Fruit fly (Drosophila melanogaster) whole organism, embryonic: ENCODE results near the gene CG32302.

Experiments
- Antp ChIP-seq: fragments of 200-800 bp; sonication (Bioruptor generic); optimal IDR thresholded peaks from 3 replicates; lab custom pipeline; 2016; ENCODE audit warnings: missing biosample characterization, missing genetic modification characterization
- CG10431 ChIP-seq: fragments of 200-800 bp; sonication (Bioruptor generic); optimal IDR thresholded peaks from 3 replicates; lab custom pipeline; 2018; ENCODE audit warnings: missing biosample characterization, mild to moderate bottlenecking, missing genetic modification characterization
- CG11247 ChIP-seq: fragments of 200-800 bp; sonication (Bioruptor generic); IDR thresholded peaks from 2 replicates; pipeline ENCODE4 v1.3.6; 2022; ENCODE audit warnings: missing biosample characterization, missing genetic modification characterization
- CG11398 ChIP-seq: fragments of 200-800 bp; sonication (Bioruptor generic); optimal IDR thresholded peaks from 2 replicates; lab custom pipeline; 2016; ENCODE audit warnings: missing biosample characterization, missing genetic modification characterization
- CG11504 ChIP-seq: fragments of 200-800 bp; sonication (Bioruptor generic); optimal IDR thresholded peaks from 3 replicates; lab custom pipeline; 2019; ENCODE audit warnings: missing biosample characterization, mild to moderate bottlenecking, missing genetic modification characterization, moderate library complexity
- CG11696 ChIP-seq: fragments of 200-800 bp; sonication (Bioruptor generic); IDR thresholded peaks from 2 replicates; pipeline ENCODE4 v1.3.6; 2022; ENCODE audit warnings: missing biosample characterization, missing genetic modification characterization
- CG13287 ChIP-seq: fragments of 200-800 bp; sonication (Bioruptor generic); IDR thresholded peaks from 2 replicates; pipeline ENCODE4 v1.3.6; 2022; ENCODE audit warnings: missing biosample characterization, missing genetic modification characterization; ENCODE audit not compliant: partially characterized antibody
- CG14441 ChIP-seq: fragments of 200-800 bp; sonication (Bioruptor generic); IDR thresholded peaks from 2 replicates; pipeline ENCODE4 v1.3.6; 2022; ENCODE audit warnings: missing biosample characterization, missing genetic modification characterization
- CG14965 ChIP-seq: fragments of 200-800 bp; sonication (Bioruptor generic); optimal IDR thresholded peaks from 2 replicates; lab custom pipeline; 2016; ENCODE audit warnings: missing biosample characterization, missing genetic modification characterization, borderline replicate concordance
- CG16863 ChIP-seq: fragments of 200-800 bp; sonication (Bioruptor generic); optimal IDR thresholded peaks from 3 replicates; lab custom pipeline; 2016; ENCODE audit warnings: missing biosample characterization, missing genetic modification characterization
- CG17802 ChIP-seq: fragments of 200-800 bp; sonication (Bioruptor generic); optimal IDR thresholded peaks from 2 replicates; lab custom pipeline; 2018; ENCODE audit warnings: missing biosample characterization, mild to moderate bottlenecking, missing genetic modification characterization, moderate library complexity
- CG17829 ChIP-seq: fragments of 200-800 bp; optimal IDR thresholded peaks from 2 replicates; lab custom pipeline; 2019; ENCODE audit warnings: missing biosample characterization, mild to moderate bottlenecking, missing genetic modification characterization, moderate library complexity
- CG3163 ChIP-seq: fragments of 200-800 bp; sonication (Bioruptor generic); optimal IDR thresholded peaks from 3 replicates; lab custom pipeline; 2016; ENCODE audit warnings: missing biosample characterization, missing genetic modification characterization
- CG3726 ChIP-seq: fragments of 200-800 bp; sonication (Bioruptor generic); IDR thresholded peaks from 3 replicates; pipeline ENCODE4, ENCODE4 v1.3.6; 2022; ENCODE audit warnings: missing biosample characterization, missing genetic modification characterization
- CG4617 ChIP-seq: fragments of 200-800 bp; sonication (Bioruptor generic); optimal IDR thresholded peaks from 3 replicates; lab custom pipeline; 2016; ENCODE audit warnings: missing biosample characterization, missing genetic modification characterization, borderline replicate concordance
- CG6254 ChIP-seq: fragments of 200-800 bp; sonication (Bioruptor generic); optimal IDR thresholded peaks from 3 replicates; lab custom pipeline; 2017; ENCODE audit warnings: mild to moderate bottlenecking, missing biosample characterization, missing genetic modification reagents, missing genetic modification characterization
- CG6765 ChIP-seq: fragments of 200-800 bp; sonication (Bioruptor generic); optimal IDR thresholded peaks from 3 replicates; lab custom pipeline; 2017; ENCODE audit warnings: missing biosample characterization, mild to moderate bottlenecking, missing genetic modification characterization
- CG6813 ChIP-seq: fragments of 200-800 bp; sonication (Bioruptor generic); optimal IDR thresholded peaks from 2 replicates; lab custom pipeline; 2017; ENCODE audit warnings: missing biosample characterization, missing genetic modification characterization, mild to moderate bottlenecking, moderate library complexity, missing genetic modification reagents
- CG8944 ChIP-seq: fragments of 200-800 bp; sonication (Bioruptor generic); optimal IDR thresholded peaks from 3 replicates; lab custom pipeline; 2016; ENCODE audit warnings: missing biosample characterization, missing genetic modification characterization
- CTCF ChIP-seq: fragments of 200-800 bp; sonication (Bioruptor generic); optimal IDR thresholded peaks from 2 replicates; lab custom pipeline; 2017; ENCODE audit warnings: missing biosample characterization, mild to moderate bottlenecking, missing genetic modification characterization, moderate library complexity
- D19B ChIP-seq: fragments of 200-800 bp; sonication (Bioruptor generic); optimal IDR thresholded peaks from 2 replicates; lab custom pipeline; 2017; ENCODE audit warnings: missing biosample characterization, mild to moderate bottlenecking, missing genetic modification characterization
- Ets97D ChIP-seq: fragments of 200-800 bp; sonication (Bioruptor generic); optimal IDR thresholded peaks from 3 replicates; lab custom pipeline; 2016; ENCODE audit warnings: missing biosample characterization, missing genetic modification characterization
- Fer1 ChIP-seq: fragments of 200-800 bp; sonication (Bioruptor generic); optimal IDR thresholded peaks from 2 replicates; lab custom pipeline; 2017; ENCODE audit warnings: missing biosample characterization, mild to moderate bottlenecking, missing genetic modification characterization
- Fer2 ChIP-seq: fragments of 200-800 bp; sonication (Bioruptor generic); optimal IDR thresholded peaks from 2 replicates; lab custom pipeline; 2018; ENCODE audit warnings: missing biosample characterization, mild to moderate bottlenecking, missing genetic modification characterization, moderate library complexity
- Gsc ChIP-seq: fragments of 200-800 bp; sonication (Bioruptor generic); IDR thresholded peaks from 2 replicates; pipeline ENCODE4 v1.3.6; 2022; ENCODE audit warnings: missing biosample characterization, missing genetic modification characterization
- Mad ChIP-seq: fragments of 200-800 bp; sonication (Bioruptor generic); optimal IDR thresholded peaks from 2 replicates; lab custom pipeline; 2016; ENCODE audit warnings: missing biosample characterization, missing genetic modification characterization
- Myb ChIP-seq: fragments of 200-800 bp; sonication (Bioruptor generic); optimal IDR thresholded peaks from 2 replicates; lab custom pipeline; 2016; ENCODE audit warnings: missing biosample characterization, missing genetic modification characterization
- NFAT ChIP-seq: fragments of 200-800 bp; sonication (Bioruptor generic); IDR thresholded peaks from 2 replicates; pipeline ENCODE4 v1.3.6; 2022; ENCODE audit warnings: missing biosample characterization, missing genetic modification characterization
- Nf-YB ChIP-seq: fragments of 200-800 bp; sonication (Bioruptor generic); optimal IDR thresholded peaks from 3 replicates; lab custom pipeline; 2019; ENCODE audit warnings: missing biosample characterization, mild to moderate bottlenecking, missing genetic modification characterization, moderate library complexity
- Rx ChIP-seq: fragments of 200-800 bp; sonication (Bioruptor generic); IDR thresholded peaks from 2 replicates; pipeline ENCODE4 v1.3.6; 2022; ENCODE audit warnings: missing biosample characterization, missing genetic modification characterization
- bsh ChIP-seq, 2 experiments: fragments of 200-800 bp; sonication (Bioruptor generic); optimal IDR thresholded peaks; 2 replicates each; lab custom pipeline; 2017 to 2018; ENCODE audit warnings: mild to moderate bottlenecking in 2 of 2, missing biosample characterization in 2 of 2, missing genetic modification characterization in 2 of 2, moderate library complexity in 1 of 2
- dm ChIP-seq: fragments of 200-800 bp; sonication (Bioruptor generic); optimal IDR thresholded peaks from 3 replicates; lab custom pipeline; 2016; ENCODE audit warnings: missing biosample characterization, missing genetic modification characterization
- emc ChIP-seq: fragments of 200-800 bp; sonication (Bioruptor generic); optimal IDR thresholded peaks from 2 replicates; lab custom pipeline; 2016; ENCODE audit warnings: missing biosample characterization, missing genetic modification characterization
- fd3F ChIP-seq: fragments of 200-800 bp; sonication (Bioruptor generic); optimal IDR thresholded peaks from 2 replicates; lab custom pipeline; 2018; ENCODE audit warnings: missing biosample characterization, mild to moderate bottlenecking, missing genetic modification characterization, moderate library complexity
- fu2 ChIP-seq: fragments of 200-800 bp; sonication (Bioruptor generic); optimal IDR thresholded peaks from 2 replicates; lab custom pipeline; 2016; ENCODE audit warnings: missing biosample characterization, missing genetic modification characterization
- hkb ChIP-seq, 2 experiments: fragments of 200-800 bp in 1 of 2; fragments of >200 bp in 1 of 2; sonication (Bioruptor generic) in 1 of 2; IDR thresholded peaks in 1 of 2; optimal IDR thresholded peaks in 1 of 2; 2 replicates each; pipeline versions ENCODE4 v1.3.6 to Lab custom; 2017 to 2022; ENCODE audit warnings: missing biosample characterization in 1 of 2, missing genetic modification characterization in 1 of 2
- insv ChIP-seq, 2 experiments: fragments of 200-800 bp; sonication (Bioruptor generic); optimal IDR thresholded peaks; 3 replicates each; lab custom pipeline; 2016 to 2018; ENCODE audit warnings: missing biosample characterization in 2 of 2, missing genetic modification characterization in 2 of 2
- jigr1 ChIP-seq: fragments of 200-800 bp; sonication (Bioruptor generic); IDR thresholded peaks from 3 replicates; pipeline ENCODE4 v1.3.6; 2022; ENCODE audit warnings: missing biosample characterization, missing genetic modification characterization
- luna ChIP-seq: fragments of 200-800 bp; sonication (Bioruptor generic); optimal IDR thresholded peaks from 2 replicates; lab custom pipeline; 2016; ENCODE audit warnings: missing biosample characterization, missing genetic modification characterization
- nerfin-1 ChIP-seq: fragments of 200-800 bp; sonication (Bioruptor generic); optimal IDR thresholded peaks from 3 replicates; lab custom pipeline; 2019; ENCODE audit warnings: missing biosample characterization, mild to moderate bottlenecking, missing genetic modification characterization, moderate library complexity
- odd ChIP-seq: fragments of 200-800 bp; sonication (Bioruptor generic); optimal IDR thresholded peaks from 2 replicates; lab custom pipeline; 2017; ENCODE audit warnings: missing biosample characterization, mild to moderate bottlenecking, missing genetic modification characterization
- pan ChIP-seq, 4 experiments: fragments of >200 bp in 3 of 4; fragments of 200-800 bp in 1 of 4; sonication (Bioruptor generic) in 1 of 4; optimal IDR thresholded peaks in 3 of 4; IDR thresholded peaks in 1 of 4; 2 replicates each; pipeline versions ENCODE4 v1.3.6 to Lab custom; 2017 to 2022; ENCODE audit warnings: missing biosample characterization in 2 of 4, missing genetic modification characterization in 2 of 4, mixed read lengths in 1 of 4
- pho ChIP-seq: fragments of 200-800 bp; sonication (Bioruptor generic); optimal IDR thresholded peaks from 2 replicates; lab custom pipeline; 2016; ENCODE audit warnings: missing biosample characterization, missing genetic modification characterization
- phol ChIP-seq: fragments of 200-800 bp; sonication (Bioruptor generic); optimal IDR thresholded peaks from 3 replicates; lab custom pipeline; 2018; ENCODE audit warnings: missing biosample characterization, mild to moderate bottlenecking, missing genetic modification characterization, moderate library complexity
- psq ChIP-seq: fragments of 200-800 bp; sonication (Bioruptor generic); optimal IDR thresholded peaks from 2 replicates; lab custom pipeline; 2017; ENCODE audit warnings: missing biosample characterization, missing genetic modification characterization
- repo ChIP-seq: fragments of 200-800 bp; sonication (Bioruptor generic); optimal IDR thresholded peaks from 2 replicates; lab custom pipeline; 2016; ENCODE audit warnings: missing biosample characterization, missing genetic modification characterization
- sug ChIP-seq: fragments of 200-800 bp; optimal IDR thresholded peaks from 2 replicates; lab custom pipeline; 2019; ENCODE audit warnings: missing biosample characterization, mild to moderate bottlenecking, missing genetic modification characterization, moderate library complexity
- twi ChIP-seq: fragments of 200-800 bp; optimal IDR thresholded peaks from 2 replicates; lab custom pipeline; 2019; ENCODE audit warnings: missing biosample characterization, mild to moderate bottlenecking, missing genetic modification characterization, moderate library complexity
- unpg ChIP-seq: fragments of 200-800 bp; sonication (Bioruptor generic); optimal IDR thresholded peaks from 3 replicates; lab custom pipeline; 2018; ENCODE audit warnings: missing biosample characterization, mild to moderate bottlenecking, missing genetic modification characterization, moderate library complexity

Gene CG32302

DNA sequence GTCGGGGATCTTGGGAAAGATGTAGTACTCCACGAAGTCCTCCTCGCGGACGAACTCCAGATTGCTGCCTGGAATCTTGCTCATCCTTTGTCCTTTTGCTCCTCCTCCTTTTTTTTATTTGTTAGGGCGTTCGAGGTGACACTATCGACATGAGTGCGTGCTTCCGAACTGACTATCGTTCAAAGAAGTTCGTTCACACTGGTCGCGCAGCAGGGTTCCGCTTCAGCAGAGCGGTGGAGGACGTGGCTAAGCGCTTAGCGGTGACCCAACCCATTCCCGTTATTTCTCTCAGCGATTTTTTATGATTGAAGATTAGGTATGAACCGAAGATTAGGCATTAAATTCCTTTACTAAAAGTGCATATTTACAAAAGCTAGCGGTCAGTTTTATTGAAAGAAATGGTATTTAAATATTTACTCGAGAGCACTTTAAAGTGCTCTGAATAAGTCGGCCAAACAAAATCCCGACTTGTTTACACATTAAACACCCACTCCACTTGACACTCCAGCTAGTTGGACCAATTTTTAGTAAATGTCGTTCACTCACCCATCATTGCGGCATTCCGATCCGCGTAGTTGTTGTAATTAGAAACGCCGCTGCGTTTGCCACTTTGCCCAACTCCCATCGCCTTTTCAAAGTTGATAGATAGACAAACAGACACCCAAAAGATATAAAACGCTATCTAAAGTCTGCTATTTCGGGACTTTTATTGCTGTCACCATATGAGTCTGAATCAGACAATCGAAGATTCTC is 2.8 kb upstream of the CG32302 start, which contains the start of the genes ecd and CG13806 (continued):
- TF ChIP-seq Ets97D (GFP tag; lab: Kevin White, UChicago), result peak; percentile 39
- TF ChIP-seq unpg (GFP tag; lab: Kevin White, UChicago), result no peak
- no peak for TF ChIP-seq jigr1
- TF ChIP-seq CG8944 (GFP tag; lab: Kevin White, UChicago), result peak; percentile 43
- no peak for TF ChIP-seq CG11696 (GFP tag; lab: Robert Waterston, UW)
- TF ChIP-seq Rx (GFP tag; lab: Robert Waterston, UW), result no peak
- TF ChIP-seq fd3F (GFP tag; lab: Kevin White, UChicago), result no peak
- TF ChIP-seq D19B (GFP tag; lab: Kevin White, UChicago), result no peak
- TF ChIP-seq Fer1, result no peak
- TF ChIP-seq Fer2, result peak; percentile 5
- TF ChIP-seq emc (GFP tag; lab: Kevin White, UChicago), result peak; percentile 54
- peak; percentile 96 for TF ChIP-seq nerfin-1 (tag; lab: Kevin White, UChicago)
- peak; percentile 59 for TF ChIP-seq dm (GFP tag; lab: Kevin White, UChicago)
- TF ChIP-seq Antp (GFP tag; lab: Kevin White, UChicago), result peak; percentile 40
- peak; percentile 70 for TF ChIP-seq Myb
- TF ChIP-seq CG6765 (GFP tag; lab: Kevin White, UChicago), result no peak
- TF ChIP-seq repo (GFP tag; lab: Kevin White, UChicago), result peak; percentile 38
- TF ChIP-seq CG11504, result no peak
- peak; percentile 80 for TF ChIP-seq NFAT (GFP tag; lab: Robert Waterston, UW)
- TF ChIP-seq hkb (optimal IDR thresholded peaks at IDR 0.05; lab: Kevin White, UChicago), result peak; percentile 76
- no peak for TF ChIP-seq hkb (GFP tag; IDR thresholded peaks at IDR 0.05; lab: Robert Waterston, UW)
- TF ChIP-seq CTCF (GFP tag; lab: Kevin White, UChicago), result peak; percentile 65
- peak; percentile 37 for TF ChIP-seq luna (GFP tag; lab: Kevin White, UChicago)
- TF ChIP-seq CG11247, result peak; percentile 51; the same call in 1 of the 2 replicates
- peak; percentile 21 for TF ChIP-seq fu2 (GFP tag; lab: Kevin White, UChicago)
- TF ChIP-seq Nf-YB, result no peak
- TF ChIP-seq psq (GFP tag; lab: Kevin White, UChicago), result peak; percentile 11
- TF ChIP-seq CG14441 (GFP tag; lab: Robert Waterston, UW), result 0 out of 2 replicates have a peak, but pooled peaks have one; percentile 45
- TF ChIP-seq sug (tag; lab: Kevin White, UChicago), result no peak
- no peak for TF ChIP-seq CG6813 (GFP tag; lab: Kevin White, UChicago)
- no peak for TF ChIP-seq CG6254
- peak in 1 of 2 experiments; percentile 16 for TF ChIP-seq insv (GFP tag; optimal IDR thresholded peaks at IDR 0.05; lab: Kevin White, UChicago)
- peak; percentile 94 for TF ChIP-seq CG13287
- TF ChIP-seq twi (tag; lab: Kevin White, UChicago), result no peak
- TF ChIP-seq bsh (GFP tag; optimal IDR thresholded peaks at IDR 0.05; lab: Kevin White, UChicago), result no peak
- peak; percentile 12 for TF ChIP-seq CG11398 (GFP tag; lab: Kevin White, UChicago)
- no peak for TF ChIP-seq CG10431 (GFP tag; lab: Kevin White, UChicago)
- peak; percentile 95 for TF ChIP-seq CG4617
- peak; percentile 21 for TF ChIP-seq Mad
- TF ChIP-seq CG17802 (tag; lab: Kevin White, UChicago), result peak; percentile 88
- TF ChIP-seq CG3726 (GFP tag; lab: Robert Waterston, UW), result no peak
- no peak for TF ChIP-seq CG17829 (tag; lab: Kevin White, UChicago)
- no peak for TF ChIP-seq pan (optimal IDR thresholded peaks at IDR 0.05; lab: Kevin White, UChicago)
- TF ChIP-seq pan (GFP tag; optimal IDR thresholded peaks at IDR 0.05 in 1 of 2, IDR thresholded peaks at IDR 0.05 in 1 of 2), result peak in 1 of 2 experiments; percentile 62
- TF ChIP-seq pho (GFP tag; lab: Kevin White, UChicago), result peak; percentile 39
- TF ChIP-seq CG3163 (GFP tag; lab: Kevin White, UChicago), result peak; percentile 56
- no peak for TF ChIP-seq Gsc
- TF ChIP-seq phol (tag; lab: Kevin White, UChicago), result peak; percentile 74
- peak; percentile 26 for TF ChIP-seq CG16863
- TF ChIP-seq CG14965 (GFP tag; lab: Kevin White, UChicago), result no peak
- TF ChIP-seq odd, result no peak
